Worm (Caenorhabditis elegans) whole organism, L3 larva: Measurements from ENCODE around the gene C16C4.18.

ENCODE experiments used
- R02D3.7 ChIP-seq: fragments of 150-350 bp; optimal IDR thresholded peaks from 2 replicates; lab custom pipeline; 2014; ENCODE audit warnings: missing biosample characterization, missing genetic modification characterization
- ZK546.5 ChIP-seq: sonication (generic microtip); optimal IDR thresholded peaks from 2 replicates; lab custom pipeline; 2017; ENCODE audit warnings: missing biosample characterization, missing genetic modification characterization
- aly-2 ChIP-seq: fragments of 150-350 bp; optimal IDR thresholded peaks from 2 replicates; lab custom pipeline; 2014; ENCODE audit warnings: missing biosample characterization, missing genetic modification characterization
- ceh-16 ChIP-seq: sonication (generic microtip); optimal IDR thresholded peaks from 2 replicates; lab custom pipeline; 2017; ENCODE audit warnings: missing biosample characterization, missing genetic modification characterization
- ceh-28 ChIP-seq: fragments of 150-350 bp; optimal IDR thresholded peaks from 2 replicates; lab custom pipeline; 2014; ENCODE audit warnings: missing biosample characterization, missing genetic modification reagents, missing genetic modification characterization
- ceh-9 ChIP-seq: sonication (generic microtip); optimal IDR thresholded peaks from 2 replicates; lab custom pipeline; 2018; ENCODE audit warnings: missing biosample characterization, missing genetic modification characterization
- daf-12 ChIP-seq: fragments of 150-350 bp; optimal IDR thresholded peaks from 2 replicates; lab custom pipeline; 2014; ENCODE audit warnings: missing biosample characterization, missing genetic modification reagents, missing genetic modification characterization
- egl-27 ChIP-seq: sonication (generic microtip); optimal IDR thresholded peaks from 4 replicates; lab custom pipeline; 2017; ENCODE audit warnings: missing biosample characterization, missing genetic modification reagents, missing genetic modification characterization
- egl-5 ChIP-seq: fragments of 150-350 bp; optimal IDR thresholded peaks from 2 replicates; lab custom pipeline; 2017; ENCODE audit warnings: missing biosample characterization, missing genetic modification reagents, missing genetic modification characterization, inconsistent platforms
- elt-1 ChIP-seq: fragments of 150-350 bp; optimal IDR thresholded peaks from 2 replicates; lab custom pipeline; 2014; ENCODE audit warnings: missing biosample characterization, missing genetic modification characterization
- elt-2 ChIP-seq: sonication (generic microtip); optimal IDR thresholded peaks from 2 replicates; lab custom pipeline; 2016; ENCODE audit warnings: missing genetic modification reagents, mild to moderate bottlenecking, missing genetic modification characterization, missing compliant biosample characterization
- elt-3 ChIP-seq, 3 experiments: fragments of 150-350 bp in 1 of 3; sonication (generic microtip) in 2 of 3; optimal IDR thresholded peaks; 2 replicates in 2 of 3; 4 replicates in 1 of 3; lab custom pipeline; 2014 to 2017; ENCODE audit warnings: missing biosample characterization in 3 of 3, missing genetic modification characterization in 3 of 3
- eor-1 ChIP-seq, 2 experiments: fragments of 150-350 bp; optimal IDR thresholded peaks; 2 replicates each; lab custom pipeline; 2014 to 2018; ENCODE audit warnings: missing biosample characterization in 2 of 2, missing genetic modification characterization in 2 of 2
- fkh-10 ChIP-seq: sonication (generic microtip); optimal IDR thresholded peaks from 2 replicates; lab custom pipeline; 2017; ENCODE audit warnings: missing biosample characterization, missing genetic modification reagents, missing genetic modification characterization
- fkh-2 ChIP-seq: fragments of 150-350 bp; optimal IDR thresholded peaks from 2 replicates; lab custom pipeline; 2014; ENCODE audit warnings: missing biosample characterization, missing genetic modification reagents, missing genetic modification characterization
- fos-1 ChIP-seq: fragments of 150-350 bp; optimal IDR thresholded peaks from 2 replicates; lab custom pipeline; 2014; ENCODE audit warnings: missing biosample characterization, missing genetic modification characterization
- jun-1 ChIP-seq: fragments of 150-350 bp; optimal IDR thresholded peaks from 2 replicates; lab custom pipeline; 2014; ENCODE audit warnings: missing biosample characterization, missing genetic modification reagents, missing genetic modification characterization
- lin-15B ChIP-seq: fragments of 150-350 bp; optimal IDR thresholded peaks from 2 replicates; lab custom pipeline; 2014; ENCODE audit warnings: missing biosample characterization, missing genetic modification characterization
- lsy-12 ChIP-seq: sonication (generic microtip); optimal IDR thresholded peaks from 2 replicates; lab custom pipeline; 2016; ENCODE audit warnings: mild to moderate bottlenecking, missing genetic modification characterization, missing compliant biosample characterization
- mdl-1 ChIP-seq: fragments of 150-350 bp; optimal IDR thresholded peaks from 2 replicates; lab custom pipeline; 2014; ENCODE audit warnings: missing biosample characterization, missing genetic modification characterization
- mml-1 ChIP-seq: fragments of 150-350 bp; sonication (generic microtip); optimal IDR thresholded peaks from 3 replicates; lab custom pipeline; 2014; ENCODE audit warnings: missing biosample characterization, missing genetic modification characterization
- nfya-1 ChIP-seq: sonication (generic microtip); optimal IDR thresholded peaks from 2 replicates; lab custom pipeline; 2017; ENCODE audit warnings: missing genetic modification characterization, mild to moderate bottlenecking, missing compliant biosample characterization, antibody characterized with exemption, moderate library complexity; ENCODE audit not compliant: insufficient read depth
- nhr-11 ChIP-seq: fragments of 150-350 bp; optimal IDR thresholded peaks from 2 replicates; lab custom pipeline; 2014; ENCODE audit warnings: missing biosample characterization, missing genetic modification characterization
- nhr-12 ChIP-seq: fragments of 150-350 bp; optimal IDR thresholded peaks from 2 replicates; lab custom pipeline; 2014; ENCODE audit warnings: missing biosample characterization, missing genetic modification characterization
- nhr-23 ChIP-seq: fragments of 150-350 bp; optimal IDR thresholded peaks from 2 replicates; lab custom pipeline; 2014; ENCODE audit warnings: missing biosample characterization, missing genetic modification reagents, missing genetic modification characterization
- nhr-237 ChIP-seq: fragments of 150-350 bp; optimal IDR thresholded peaks from 2 replicates; lab custom pipeline; 2014; ENCODE audit warnings: missing biosample characterization, missing genetic modification characterization
- nhr-28 ChIP-seq: fragments of 150-350 bp; optimal IDR thresholded peaks from 2 replicates; lab custom pipeline; 2014; ENCODE audit warnings: missing biosample characterization, missing genetic modification characterization
- nhr-43 ChIP-seq: sonication (generic microtip); optimal IDR thresholded peaks from 2 replicates; lab custom pipeline; 2016; ENCODE audit warnings: mild to moderate bottlenecking, missing genetic modification characterization, missing compliant biosample characterization; ENCODE audit not compliant: poor library complexity, severe bottlenecking
- nhr-67 ChIP-seq: fragments of 150-350 bp; optimal IDR thresholded peaks from 2 replicates; lab custom pipeline; 2014; ENCODE audit warnings: missing biosample characterization, missing genetic modification characterization
- nhr-76 ChIP-seq: fragments of 150-350 bp; sonication (generic microtip); optimal IDR thresholded peaks from 5 replicates; lab custom pipeline; 2014; ENCODE audit warnings: missing biosample characterization, missing genetic modification characterization
- pha-4 ChIP-seq: fragments of 150-350 bp; optimal IDR thresholded peaks from 2 replicates; lab custom pipeline; 2014; ENCODE audit warnings: missing biosample characterization, missing genetic modification reagents, missing genetic modification characterization
- pqm-1 ChIP-seq: fragments of 150-350 bp; optimal IDR thresholded peaks from 2 replicates; lab custom pipeline; 2017; ENCODE audit warnings: missing biosample characterization, missing genetic modification characterization, inconsistent platforms
- snpc-4 ChIP-seq: fragments of 150-350 bp; optimal IDR thresholded peaks from 2 replicates; lab custom pipeline; 2014; ENCODE audit warnings: missing biosample characterization, missing genetic modification characterization
- tbx-2 ChIP-seq: sonication (generic microtip); optimal IDR thresholded peaks from 2 replicates; lab custom pipeline; 2016; ENCODE audit warnings: mild to moderate bottlenecking, missing genetic modification characterization, missing compliant biosample characterization
- unc-39 ChIP-seq: sonication (generic microtip); optimal IDR thresholded peaks from 4 replicates; lab custom pipeline; 2017; ENCODE audit warnings: missing biosample characterization, missing genetic modification characterization
- ztf-11 ChIP-seq: fragments of 150-350 bp; optimal IDR thresholded peaks from 2 replicates; lab custom pipeline; 2014; ENCODE audit warnings: missing biosample characterization, missing genetic modification characterization
- ztf-4 ChIP-seq: fragments of 150-350 bp; optimal IDR thresholded peaks from 2 replicates; lab custom pipeline; 2014; ENCODE audit warnings: missing biosample characterization, missing genetic modification characterization

Gene C16C4.18

ce11 chrII:1893912-1894311, 32.8 kb upstream of the C16C4.18 start, which contains the start of gene C16C4.1:
Gene C16C4.1 (plus strand): TSS chrII:1894212.
- TF ChIP-seq elt-1 (no peak), nhr-237 (no peak), ztf-11 (tag; lab: Kevin White, UChicago) (no peak)

ce11 chrII:1890682-1891081, 29.5 kb upstream of the C16C4.18 start, which contains the start of gene math-9:
Gene math-9 (minus strand): TSS chrII:1890782.
- TF ChIP-seq ceh-9 (tag; lab: Kevin White, UChicago): no peak
- TF ChIP-seq nhr-237: no peak
- no peak for TF ChIP-seq mml-1 (tag; lab: Kevin White, UChicago)
- TF ChIP-seq lsy-12 (tag; lab: Kevin White, UChicago): no peak
- no peak for TF ChIP-seq elt-2
- TF ChIP-seq fkh-10 (GFP tag; lab: Kevin White, UChicago): no peak
- TF ChIP-seq nhr-28: no peak
- TF ChIP-seq nhr-67 (tag; lab: Kevin White, UChicago): no peak
- TF ChIP-seq nhr-43 (tag; lab: Kevin White, UChicago): no peak
- TF ChIP-seq elt-1: no peak
- TF ChIP-seq fkh-2: no peak
- TF ChIP-seq ceh-28: no peak
- no peak for TF ChIP-seq tbx-2 (tag; lab: Kevin White, UChicago)
- no peak for TF ChIP-seq nhr-12
- no peak for TF ChIP-seq egl-27 (tag; lab: Kevin White, UChicago)
- TF ChIP-seq egl-5 (tag; lab: Kevin White, UChicago): no peak
- TF ChIP-seq nhr-76 (tag; lab: Kevin White, UChicago): no peak
- TF ChIP-seq ZK546.5 (tag; lab: Kevin White, UChicago): no peak

ce11 chrII:1889071-1889470, 27.9 kb upstream of the C16C4.18 start, which contains the start of gene math-8:
Gene math-8 (minus strand): TSS chrII:1889171.
- no peak for TF ChIP-seq jun-1
- no peak for TF ChIP-seq ceh-9 (tag; lab: Kevin White, UChicago)
- TF ChIP-seq ceh-16 (tag; lab: Kevin White, UChicago): no peak
- TF ChIP-seq lin-15B (tag; lab: Kevin White, UChicago): no peak
- TF ChIP-seq snpc-4 (tag; lab: Kevin White, UChicago): no peak
- no peak for TF ChIP-seq pqm-1 (tag; lab: Kevin White, UChicago)
- TF ChIP-seq nhr-23 (tag; lab: Kevin White, UChicago): no peak
- TF ChIP-seq tbx-2 (tag; lab: Kevin White, UChicago): no peak
- TF ChIP-seq ztf-4: no peak
- no peak for TF ChIP-seq elt-3 (tag; optimal IDR thresholded peaks at IDR 0.05; lab: Kevin White, UChicago)
- TF ChIP-seq lsy-12 (tag; lab: Kevin White, UChicago): no peak
- no peak for TF ChIP-seq unc-39 (tag; lab: Kevin White, UChicago)
- no peak for TF ChIP-seq aly-2 (tag; lab: Kevin White, UChicago)
- TF ChIP-seq nhr-76 (tag; lab: Kevin White, UChicago): no peak
- no peak for TF ChIP-seq nhr-237
- no peak for TF ChIP-seq fkh-2
- TF ChIP-seq mml-1 (tag; lab: Kevin White, UChicago): no peak
- no peak for TF ChIP-seq R02D3.7
- no peak for TF ChIP-seq egl-5 (tag; lab: Kevin White, UChicago)
- TF ChIP-seq, all 47 proteins: peak for 0

DNA sequence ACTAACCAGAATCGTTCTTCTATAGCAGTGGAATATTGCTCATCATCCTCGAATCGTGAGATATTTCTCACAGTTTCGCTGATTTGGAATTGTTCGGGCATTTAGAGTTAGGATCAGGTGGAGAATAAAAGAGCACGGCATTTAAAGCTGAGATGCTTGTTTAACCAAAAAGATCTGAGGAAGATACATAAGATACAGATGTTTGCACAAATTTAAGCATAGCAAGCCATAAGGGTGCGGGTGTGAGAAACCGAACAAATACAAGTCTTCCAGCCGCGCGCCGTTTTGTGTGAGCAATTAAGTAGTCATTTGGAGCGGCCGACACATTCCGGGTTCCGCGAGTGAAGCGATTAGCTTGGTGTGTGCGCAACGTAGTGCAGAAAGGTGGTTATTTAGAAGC, 25.2 kb upstream of the C16C4.18 start, which contains the start of gene math-7:
math-7 (minus strand) TSS at position 101 of the 400 bp plus-strand sequence.
- TF ChIP-seq daf-12: no peak
- TF ChIP-seq nhr-11 (tag; lab: Kevin White, UChicago): no peak

ce11 chrII:1884635-1885034, 23.5 kb upstream of the C16C4.18 start, which contains the start of gene math-6:
Gene math-6 (minus strand): TSS chrII:1884735.
- no peak for TF ChIP-seq aly-2 (tag; lab: Kevin White, UChicago)
- no peak for TF ChIP-seq mdl-1 (tag; lab: Kevin White, UChicago)
- TF ChIP-seq pha-4 (tag; lab: Kevin White, UChicago): no peak
- TF ChIP-seq nfya-1 (tag; lab: Kevin White, UChicago): no peak
- no peak for TF ChIP-seq daf-12
- TF ChIP-seq eor-1 (tag; optimal IDR thresholded peaks at IDR 0.05; lab: Kevin White, UChicago): no peak
- TF ChIP-seq lsy-12 (tag; lab: Kevin White, UChicago): no peak
- TF ChIP-seq fos-1: no peak
- TF ChIP-seq nhr-12: no peak
- no peak for TF ChIP-seq R02D3.7
- no peak for TF ChIP-seq pqm-1 (tag; lab: Kevin White, UChicago)
- no peak for TF ChIP-seq nhr-23 (tag; lab: Kevin White, UChicago)
- TF ChIP-seq ceh-9 (tag; lab: Kevin White, UChicago): no peak
- TF ChIP-seq nhr-43 (tag; lab: Kevin White, UChicago): no peak
- no peak for TF ChIP-seq elt-1
